Fruit fly (Drosophila melanogaster) whole organism, pupa: Measurements from ENCODE around the gene siz.

Source experiments
- CG10348 ChIP-seq: fragments of 200-800 bp; sonication (Bioruptor generic); IDR thresholded peaks from 2 replicates; pipeline ENCODE4 v1.3.6; 2022; ENCODE audit warnings: missing biosample characterization, missing genetic modification characterization
- CG12605 ChIP-seq: fragments of 200-800 bp; sonication (Bioruptor generic); IDR thresholded peaks from 2 replicates; pipeline ENCODE4 v1.3.6; 2022; ENCODE audit warnings: missing biosample characterization, missing genetic modification characterization
- CG13204 ChIP-seq: fragments of 200-800 bp; sonication (Bioruptor generic); optimal IDR thresholded peaks from 2 replicates; lab custom pipeline; 2018; ENCODE audit warnings: missing biosample characterization, mild to moderate bottlenecking, missing genetic modification characterization, moderate library complexity
- CG14655 ChIP-seq: fragments of 200-800 bp; sonication (Bioruptor generic); optimal IDR thresholded peaks from 3 replicates; lab custom pipeline; 2017; ENCODE audit warnings: mild to moderate bottlenecking, missing biosample characterization, missing genetic modification reagents, missing genetic modification characterization
- CG15710 ChIP-seq: fragments of 200-800 bp; sonication (Bioruptor generic); optimal IDR thresholded peaks from 2 replicates; lab custom pipeline; 2018; ENCODE audit warnings: missing biosample characterization, mild to moderate bottlenecking, missing genetic modification characterization, moderate library complexity
- CG17806 ChIP-seq: fragments of 200-800 bp; sonication (Bioruptor generic); optimal IDR thresholded peaks from 2 replicates; lab custom pipeline; 2018; ENCODE audit warnings: missing biosample characterization, mild to moderate bottlenecking, missing genetic modification characterization, moderate library complexity
- CG32121 ChIP-seq: fragments of 200-800 bp; sonication (Bioruptor generic); IDR thresholded peaks from 2 replicates; pipeline ENCODE4 v1.3.6; 2022; ENCODE audit warnings: missing biosample characterization, missing genetic modification characterization
- CG34367 ChIP-seq: fragments of 200-800 bp; sonication (Bioruptor generic); optimal IDR thresholded peaks from 2 replicates; lab custom pipeline; 2018; ENCODE audit warnings: missing biosample characterization, mild to moderate bottlenecking, missing genetic modification characterization
- CG4496 ChIP-seq: fragments of 200-800 bp; sonication (Bioruptor generic); IDR thresholded peaks from 3 replicates; pipeline ENCODE4 v1.3.6; 2022; ENCODE audit warnings: missing biosample characterization, missing genetic modification characterization
- CG8159 ChIP-seq: fragments of 200-800 bp; sonication (Bioruptor generic); optimal IDR thresholded peaks from 3 replicates; lab custom pipeline; 2018; ENCODE audit warnings: missing biosample characterization, mild to moderate bottlenecking, missing genetic modification characterization, moderate library complexity
- CG8301 ChIP-seq: fragments of 200-800 bp; sonication (Bioruptor generic); optimal IDR thresholded peaks from 2 replicates; lab custom pipeline; 2018; ENCODE audit warnings: missing biosample characterization, mild to moderate bottlenecking, missing genetic modification characterization
- CG9948 ChIP-seq: fragments of 200-800 bp; sonication (Bioruptor generic); optimal IDR thresholded peaks from 2 replicates; lab custom pipeline; 2018; ENCODE audit warnings: missing biosample characterization, mild to moderate bottlenecking, missing genetic modification characterization, moderate library complexity
- D1 ChIP-seq: fragments of 200-800 bp; sonication (Bioruptor generic); optimal IDR thresholded peaks from 2 replicates; lab custom pipeline; 2018; ENCODE audit warnings: missing biosample characterization, mild to moderate bottlenecking, missing genetic modification characterization, moderate library complexity
- EcR ChIP-seq: fragments of 200-800 bp; sonication (Bioruptor generic); optimal IDR thresholded peaks from 3 replicates; lab custom pipeline; 2019; ENCODE audit warnings: missing biosample characterization, missing genetic modification characterization, mild to moderate bottlenecking, moderate library complexity, missing genetic modification reagents
- Ets98B ChIP-seq: fragments of 200-800 bp; sonication (Bioruptor generic); IDR thresholded peaks from 2 replicates; pipeline ENCODE4 v1.3.6; 2022; ENCODE audit warnings: missing biosample characterization, missing genetic modification characterization
- Pif1A ChIP-seq: fragments of 200-800 bp; sonication (Bioruptor generic); optimal IDR thresholded peaks from 3 replicates; lab custom pipeline; 2016; ENCODE audit warnings: missing biosample characterization, missing genetic modification characterization
- Pif1B ChIP-seq: fragments of 200-800 bp; sonication (Bioruptor generic); optimal IDR thresholded peaks from 3 replicates; lab custom pipeline; 2016; ENCODE audit warnings: missing biosample characterization, missing genetic modification characterization
- Snoo ChIP-seq: fragments of 200-800 bp; sonication (Bioruptor generic); optimal IDR thresholded peaks from 3 replicates; lab custom pipeline; 2017; ENCODE audit warnings: missing biosample characterization, mild to moderate bottlenecking, missing genetic modification characterization, inconsistent platforms
- fd96Ca ChIP-seq: fragments of 200-800 bp; sonication (Bioruptor generic); IDR thresholded peaks from 3 replicates; pipeline ENCODE4 v1.3.6; 2022; ENCODE audit warnings: missing biosample characterization, missing genetic modification characterization
- gl ChIP-seq: fragments of 200-800 bp; sonication (Bioruptor generic); optimal IDR thresholded peaks from 2 replicates; lab custom pipeline; 2018; ENCODE audit warnings: missing biosample characterization, mild to moderate bottlenecking, missing genetic modification characterization
- rn ChIP-seq: fragments of 200-800 bp; sonication (Bioruptor generic); IDR thresholded peaks from 2 replicates; pipeline ENCODE4 v1.3.6; 2022; ENCODE audit warnings: missing biosample characterization, missing genetic modification characterization

siz gene

dm6 chr3L:21046107-21046708 lies 11.9 kb downstream of the siz start:
- peak; percentile 12 for TF ChIP-seq CG34367 (tag; lab: Kevin White, UChicago)
- no peak for TF ChIP-seq EcR (GFP tag; lab: Kevin White, UChicago)
- 0 out of 2 replicates have a peak, but pooled peaks have one; percentile 21 for TF ChIP-seq CG12605 (GFP tag; lab: Robert Waterston, UW)
- TF ChIP-seq fd96Ca (GFP tag; lab: Robert Waterston, UW): peak; percentile 42; the same call in 1 of the 3 replicates
- no peak for TF ChIP-seq CG4496 (GFP tag; lab: Robert Waterston, UW)
- TF ChIP-seq CG9948: peak; percentile 30
- TF ChIP-seq CG17806 (tag; lab: Kevin White, UChicago): peak; percentile 32
- TF ChIP-seq CG8159 (tag; lab: Kevin White, UChicago): peak; percentile 19
- peak; percentile 61 for TF ChIP-seq CG14655 (GFP tag; lab: Kevin White, UChicago)
- no peak for TF ChIP-seq CG13204 (GFP tag; lab: Kevin White, UChicago)
- 0 out of 2 replicates have a peak, but pooled peaks have one; percentile 9 for TF ChIP-seq rn (GFP tag; lab: Robert Waterston, UW)
- TF ChIP-seq CG32121 (GFP tag; lab: Robert Waterston, UW): no peak
- TF ChIP-seq Pif1B (GFP tag; lab: Kevin White, UChicago): no peak
- TF ChIP-seq CG15710 (tag; lab: Kevin White, UChicago): peak; percentile 16
- no peak for TF ChIP-seq D1 (tag; lab: Kevin White, UChicago)
- TF ChIP-seq Ets98B (GFP tag; lab: Robert Waterston, UW): peak; percentile 27; the same call in 1 of the 2 replicates
- TF ChIP-seq Pif1A (GFP tag; lab: Kevin White, UChicago): peak; percentile 48
- TF ChIP-seq Snoo (tag; lab: Kevin White, UChicago): no peak
- TF ChIP-seq CG8301: peak; percentile 54
- TF ChIP-seq gl (tag; lab: Kevin White, UChicago): no peak
- no peak for TF ChIP-seq CG10348 (GFP tag; lab: Robert Waterston, UW)

- TF ChIP-seq CG34367 (tag; lab: Kevin White, UChicago): peak; percentile 8
- TF ChIP-seq Pif1A (GFP tag; lab: Kevin White, UChicago): peak; percentile 13
- TF ChIP-seq rn (GFP tag; lab: Robert Waterston, UW): no peak
- peak; percentile 59 for TF ChIP-seq CG8159 (tag; lab: Kevin White, UChicago)
- no peak for TF ChIP-seq gl (tag; lab: Kevin White, UChicago)
- TF ChIP-seq CG15710 (tag; lab: Kevin White, UChicago): peak; percentile 15
- peak; percentile 16 for TF ChIP-seq CG8301
- TF ChIP-seq EcR (GFP tag; lab: Kevin White, UChicago): no peak
- TF ChIP-seq CG32121 (GFP tag; lab: Robert Waterston, UW): no peak
- TF ChIP-seq CG14655 (GFP tag; lab: Kevin White, UChicago): peak; percentile 49
- TF ChIP-seq CG17806 (tag; lab: Kevin White, UChicago): peak; percentile 36
- peak; percentile 29 for TF ChIP-seq CG9948
- no peak for TF ChIP-seq CG4496 (GFP tag; lab: Robert Waterston, UW)
- TF ChIP-seq, all 21 proteins: peak for 8
Observed at dm6 chr3L:21047037-21047436, 12.7 kb downstream of the siz start.

- TF ChIP-seq CG34367 (tag; lab: Kevin White, UChicago) (no peak), CG9948 (no peak), CG12605 (GFP tag; lab: Robert Waterston, UW) (no peak), Pif1B (GFP tag; lab: Kevin White, UChicago) (no peak), Pif1A (GFP tag; lab: Kevin White, UChicago) (no peak), CG8159 (tag; lab: Kevin White, UChicago) (no peak), CG10348 (GFP tag; lab: Robert Waterston, UW) (no peak), EcR (GFP tag; lab: Kevin White, UChicago) (no peak), rn (GFP tag; lab: Robert Waterston, UW) (no peak), D1 (tag; lab: Kevin White, UChicago) (no peak), CG15710 (tag; lab: Kevin White, UChicago) (no peak), fd96Ca (GFP tag; lab: Robert Waterston, UW) (no peak), CG8301 (no peak), gl (tag; lab: Kevin White, UChicago) (no peak), CG13204 (GFP tag; lab: Kevin White, UChicago) (no peak), CG4496 (GFP tag; lab: Robert Waterston, UW) (no peak), CG32121 (GFP tag; lab: Robert Waterston, UW) (no peak), CG17806 (tag; lab: Kevin White, UChicago) (no peak), Snoo (tag; lab: Kevin White, UChicago) (no peak), Ets98B (GFP tag; lab: Robert Waterston, UW) (no peak)
Observed at dm6 chr3L:21047734-21048657, 13.7 kb downstream of the siz start.

- no peak for TF ChIP-seq CG8159 (tag; lab: Kevin White, UChicago)
- 0 out of 3 replicates have a peak, but pooled peaks have one; percentile 27 for TF ChIP-seq fd96Ca (GFP tag; lab: Robert Waterston, UW)
- TF ChIP-seq CG17806 (tag; lab: Kevin White, UChicago): peak; percentile 5
- TF ChIP-seq CG9948: no peak
- no peak for TF ChIP-seq CG32121 (GFP tag; lab: Robert Waterston, UW)
- TF ChIP-seq Ets98B (GFP tag; lab: Robert Waterston, UW): peak; percentile 63
- TF ChIP-seq Snoo (tag; lab: Kevin White, UChicago): peak; percentile 14
- peak; percentile 71 for TF ChIP-seq EcR (GFP tag; lab: Kevin White, UChicago)
- no peak for TF ChIP-seq CG10348 (GFP tag; lab: Robert Waterston, UW)
- TF ChIP-seq CG15710 (tag; lab: Kevin White, UChicago): no peak
- TF ChIP-seq rn (GFP tag; lab: Robert Waterston, UW): no peak
- TF ChIP-seq gl (tag; lab: Kevin White, UChicago): no peak
- no peak for TF ChIP-seq CG14655 (GFP tag; lab: Kevin White, UChicago)
- no peak for TF ChIP-seq D1 (tag; lab: Kevin White, UChicago)
- TF ChIP-seq Pif1A (GFP tag; lab: Kevin White, UChicago): no peak
- TF ChIP-seq CG12605 (GFP tag; lab: Robert Waterston, UW): no peak; the same call in 1 of the 2 replicates
- no peak for TF ChIP-seq CG34367 (tag; lab: Kevin White, UChicago)
- TF ChIP-seq CG8301: peak; percentile 12
- TF ChIP-seq CG13204 (GFP tag; lab: Kevin White, UChicago): no peak
- TF ChIP-seq Pif1B (GFP tag; lab: Kevin White, UChicago): no peak
- TF ChIP-seq CG4496 (GFP tag; lab: Robert Waterston, UW): peak; percentile 61; the same call in 2 of the 3 replicates
Observed at dm6 chr3L:21049417-21049914, 15.1 kb downstream of the siz start.
